Worm (Caenorhabditis elegans): Measurements from ENCODE around the gene Y57A10B.7.

ce11 chrII:12379430-12379829 lies 14.2 kb downstream of the Y57A10B.7 start, which contains the start of gene marc-5:
- TF ChIP-seq W03F9.2 (tag; optimal IDR thresholded peaks at IDR 0.05) (no peak), him-1 (tag; optimal IDR thresholded peaks at IDR 0.05) (no peak), dao-5 (tag; optimal IDR thresholded peaks at IDR 0.05) (no peak)
